Worm (Caenorhabditis elegans): ENCODE data around the gene upp-1.

upp-1 gene

ce11 chrIII:7643084-7643483 lies at the start of gene upp-1:
TSS of gene upp-1 (minus strand) at chrIII:7643101.
- TF ChIP-seq elt-3 (tag; optimal IDR thresholded peaks at IDR 0.05) (no peak), tbx-8 (GFP tag; optimal IDR thresholded peaks at IDR 0.05) (no peak), hlh-1 (tag; optimal IDR thresholded peaks at IDR 0.05) (no peak), cnd-1 (tag; optimal IDR thresholded peaks at IDR 0.05) (no peak), unc-120 (tag; optimal IDR thresholded peaks at IDR 0.05; ENCODE audit: poor library complexity, severe bottlenecking) (no peak)

- TF ChIP-seq blmp-1 (tag; optimal IDR thresholded peaks at IDR 0.05) (no peak), snpc-4 (tag; optimal IDR thresholded peaks at IDR 0.05) (no peak), lin-13 (tag; optimal IDR thresholded peaks at IDR 0.05) (no peak), unc-120 (tag; optimal IDR thresholded peaks at IDR 0.05; ENCODE audit: poor library complexity, severe bottlenecking) (no peak), flh-1 (GFP tag; optimal IDR thresholded peaks at IDR 0.05) (no peak), mls-2 (tag; optimal IDR thresholded peaks at IDR 0.05) (no peak), lin-32 (GFP tag; optimal IDR thresholded peaks at IDR 0.05) (no peak), lsy-2 (tag; optimal IDR thresholded peaks at IDR 0.05) (no peak), sptf-1 (tag; optimal IDR thresholded peaks at IDR 0.05) (no peak), unc-62 (GFP tag; optimal IDR thresholded peaks at IDR 0.05) (no peak), ham-2 (GFP tag; optimal IDR thresholded peaks at IDR 0.05) (no peak), elt-3 (tag; optimal IDR thresholded peaks at IDR 0.05) (no peak), nhr-12 (tag; optimal IDR thresholded peaks at IDR 0.05) (no peak), M03D4.4 (tag; optimal IDR thresholded peaks at IDR 0.05) (no peak)
Measured at ce11 chrIII:7692287-7692686, 49.4 kb upstream of the upp-1 start.

ce11 chrIII:7672411-7672810 lies 29.5 kb upstream of the upp-1 start:
- TF ChIP-seq mls-2 (tag; optimal IDR thresholded peaks at IDR 0.05) (no peak), hlh-1 (tag; optimal IDR thresholded peaks at IDR 0.05) (no peak), tbx-8 (GFP tag; optimal IDR thresholded peaks at IDR 0.05) (no peak), snpc-4 (tag; optimal IDR thresholded peaks at IDR 0.05) (no peak), nhr-237 (tag; optimal IDR thresholded peaks at IDR 0.05) (no peak), drap-1 (GFP tag; optimal IDR thresholded peaks at IDR 0.05) (no peak), cnd-1 (tag; optimal IDR thresholded peaks at IDR 0.05) (no peak), ham-2 (GFP tag; optimal IDR thresholded peaks at IDR 0.05) (no peak), bed-3 (GFP tag; optimal IDR thresholded peaks at IDR 0.05) (no peak)

- TF ChIP-seq M03D4.4 (tag; optimal IDR thresholded peaks at IDR 0.05) (no peak), ceh-43 (GFP tag; optimal IDR thresholded peaks at IDR 0.05) (no peak), ztf-11 (tag; optimal IDR thresholded peaks at IDR 0.05) (no peak), drap-1 (GFP tag; optimal IDR thresholded peaks at IDR 0.05) (no peak), zip-8 (tag; optimal IDR thresholded peaks at IDR 0.05) (no peak), sptf-1 (tag; optimal IDR thresholded peaks at IDR 0.05) (no peak), tbx-8 (GFP tag; optimal IDR thresholded peaks at IDR 0.05) (no peak), unc-39 (tag; optimal IDR thresholded peaks at IDR 0.05) (no peak), sem-2 (GFP tag; optimal IDR thresholded peaks at IDR 0.05) (no peak), nhr-76 (tag; optimal IDR thresholded peaks at IDR 0.05) (no peak), nhr-2 (tag; optimal IDR thresholded peaks at IDR 0.05) (no peak), hlh-1 (tag; optimal IDR thresholded peaks at IDR 0.05) (no peak), cnd-1 (tag; optimal IDR thresholded peaks at IDR 0.05) (no peak), ceh-83 (GFP tag; optimal IDR thresholded peaks at IDR 0.05) (no peak), mab-5 (tag; optimal IDR thresholded peaks at IDR 0.05) (no peak), lsy-2 (tag; optimal IDR thresholded peaks at IDR 0.05) (no peak)
Measured at ce11 chrIII:7665928-7666327, 23.0 kb upstream of the upp-1 start.

- TF ChIP-seq cnd-1 (tag; optimal IDR thresholded peaks at IDR 0.05) (no peak), lsy-2 (tag; optimal IDR thresholded peaks at IDR 0.05) (no peak), mep-1 (tag; optimal IDR thresholded peaks at IDR 0.05) (no peak), nhr-28 (tag; optimal IDR thresholded peaks at IDR 0.05) (no peak), tbx-8 (GFP tag; optimal IDR thresholded peaks at IDR 0.05) (no peak), unc-39 (tag; optimal IDR thresholded peaks at IDR 0.05) (no peak), elt-3 (tag; optimal IDR thresholded peaks at IDR 0.05) (no peak), elt-1 (tag; optimal IDR thresholded peaks at IDR 0.05; ENCODE audit: borderline replicate concordance, insufficient read depth) (no peak), unc-62 (GFP tag; optimal IDR thresholded peaks at IDR 0.05) (no peak), zip-8 (tag; optimal IDR thresholded peaks at IDR 0.05) (no peak), mls-2 (tag; optimal IDR thresholded peaks at IDR 0.05) (no peak), sptf-1 (tag; optimal IDR thresholded peaks at IDR 0.05) (no peak), ceh-83 (GFP tag; optimal IDR thresholded peaks at IDR 0.05) (no peak), pha-4 (tag; optimal IDR thresholded peaks at IDR 0.05) (no peak)
Measured at ce11 chrIII:7661978-7662377, 19.1 kb upstream of the upp-1 start, which contains the start of gene lido-18. TSS of gene lido-18 (plus strand) at chrIII:7662278.
